Fruit fly (Drosophila melanogaster) whole organism, embryonic: Measurements from ENCODE around the gene Gr93a.

Source experiments
- B-H1 ChIP-seq: fragments of 200-800 bp; sonication (Bioruptor generic); IDR thresholded peaks from 3 replicates; pipeline ENCODE4 v1.3.6; 2022; ENCODE audit warnings: missing biosample characterization, missing genetic modification characterization
- Blimp-1 ChIP-seq: fragments of 200-800 bp; sonication (Bioruptor generic); optimal IDR thresholded peaks from 3 replicates; lab custom pipeline; 2018; ENCODE audit warnings: missing biosample characterization, missing genetic modification characterization, mild to moderate bottlenecking, moderate library complexity, missing genetic modification reagents
- CG11085 ChIP-seq: fragments of 200-800 bp; sonication (Bioruptor generic); IDR thresholded peaks from 2 replicates; pipeline ENCODE4 v1.3.6; 2022; ENCODE audit warnings: missing biosample characterization, missing genetic modification characterization
- CG11504 ChIP-seq: fragments of 200-800 bp; sonication (Bioruptor generic); optimal IDR thresholded peaks from 3 replicates; lab custom pipeline; 2019; ENCODE audit warnings: missing biosample characterization, mild to moderate bottlenecking, missing genetic modification characterization, moderate library complexity
- CG15011 ChIP-seq: fragments of 200-800 bp; sonication (Bioruptor generic); optimal IDR thresholded peaks from 3 replicates; lab custom pipeline; 2018; ENCODE audit warnings: missing biosample characterization, mild to moderate bottlenecking, missing genetic modification characterization
- CG16863 ChIP-seq: fragments of 200-800 bp; sonication (Bioruptor generic); optimal IDR thresholded peaks from 3 replicates; lab custom pipeline; 2016; ENCODE audit warnings: missing biosample characterization, missing genetic modification characterization
- CG18599 ChIP-seq: fragments of 200-800 bp; sonication (Bioruptor generic); optimal IDR thresholded peaks from 3 replicates; lab custom pipeline; 2017; ENCODE audit warnings: missing biosample characterization, missing genetic modification characterization, mild to moderate bottlenecking, moderate library complexity, missing genetic modification reagents
- CG18764 ChIP-seq: fragments of 200-800 bp; sonication (Bioruptor generic); optimal IDR thresholded peaks from 3 replicates; lab custom pipeline; 2016; ENCODE audit warnings: missing biosample characterization, missing genetic modification characterization
- CG2889 ChIP-seq: fragments of 200-800 bp; sonication (Bioruptor generic); IDR thresholded peaks from 3 replicates; pipeline ENCODE4 v1.3.6; 2022; ENCODE audit warnings: missing biosample characterization, missing genetic modification characterization
- CG34224 ChIP-seq: fragments of 200-800 bp; sonication (Bioruptor generic); IDR thresholded peaks from 3 replicates; pipeline ENCODE4 v1.3.6; 2022; ENCODE audit warnings: missing biosample characterization, missing genetic modification characterization; ENCODE audit not compliant: partially characterized antibody
- CG34422 ChIP-seq: fragments of 200-800 bp; sonication (Bioruptor generic); IDR thresholded peaks from 3 replicates; pipeline ENCODE4 v1.3.6; 2022; ENCODE audit warnings: missing biosample characterization, missing genetic modification characterization
- CG4707 ChIP-seq: fragments of 200-800 bp; sonication (Bioruptor generic); optimal IDR thresholded peaks from 2 replicates; lab custom pipeline; 2018; ENCODE audit warnings: missing biosample characterization, mild to moderate bottlenecking, missing genetic modification characterization, moderate library complexity
- CG6813 ChIP-seq: fragments of 200-800 bp; sonication (Bioruptor generic); optimal IDR thresholded peaks from 2 replicates; lab custom pipeline; 2017; ENCODE audit warnings: missing biosample characterization, missing genetic modification characterization, mild to moderate bottlenecking, moderate library complexity, missing genetic modification reagents
- CG8359 ChIP-seq: fragments of 200-800 bp; sonication (Bioruptor generic); optimal IDR thresholded peaks from 2 replicates; lab custom pipeline; 2017; ENCODE audit warnings: missing biosample characterization, mild to moderate bottlenecking, missing genetic modification characterization, borderline replicate concordance
- CG8478 ChIP-seq: fragments of >200 bp; optimal IDR thresholded peaks from 2 replicates; lab custom pipeline; 2018
- CG8924 ChIP-seq: fragments of 200-800 bp; optimal IDR thresholded peaks from 3 replicates; lab custom pipeline; 2019; ENCODE audit warnings: missing biosample characterization, mild to moderate bottlenecking, missing genetic modification characterization, moderate library complexity
- CG8944 ChIP-seq: fragments of 200-800 bp; sonication (Bioruptor generic); optimal IDR thresholded peaks from 3 replicates; lab custom pipeline; 2016; ENCODE audit warnings: missing biosample characterization, missing genetic modification characterization
- CoRest ChIP-seq: fragments of 200-800 bp; sonication (Bioruptor generic); optimal IDR thresholded peaks from 3 replicates; lab custom pipeline; 2018; ENCODE audit warnings: missing biosample characterization, mild to moderate bottlenecking, missing genetic modification characterization, moderate library complexity
- Deaf1 ChIP-seq: fragments of 200-800 bp; optimal IDR thresholded peaks from 3 replicates; lab custom pipeline; 2019; ENCODE audit warnings: missing biosample characterization, mild to moderate bottlenecking, missing genetic modification characterization, moderate library complexity
- Dll ChIP-seq: fragments of 200-800 bp; sonication (Bioruptor generic); IDR thresholded peaks from 4 replicates; pipeline ENCODE4 v1.3.6; 2022; ENCODE audit warnings: missing biosample characterization, missing genetic modification characterization; ENCODE audit not compliant: partially characterized antibody
- ERR ChIP-seq: fragments of 200-800 bp; sonication (Bioruptor generic); optimal IDR thresholded peaks from 2 replicates; lab custom pipeline; 2016; ENCODE audit warnings: missing biosample characterization, missing genetic modification characterization
- Elba2 ChIP-seq: fragments of 200-800 bp; sonication (Bioruptor generic); optimal IDR thresholded peaks from 3 replicates; lab custom pipeline; 2016; ENCODE audit warnings: missing biosample characterization, missing genetic modification characterization
- Fer1 ChIP-seq: fragments of 200-800 bp; sonication (Bioruptor generic); optimal IDR thresholded peaks from 2 replicates; lab custom pipeline; 2017; ENCODE audit warnings: missing biosample characterization, mild to moderate bottlenecking, missing genetic modification characterization
- Jarid2 ChIP-seq: fragments of 200-800 bp; sonication (Bioruptor generic); optimal IDR thresholded peaks from 3 replicates; lab custom pipeline; 2017; ENCODE audit warnings: mild to moderate bottlenecking, missing biosample characterization, missing genetic modification reagents, missing genetic modification characterization
- Mad ChIP-seq: fragments of 200-800 bp; sonication (Bioruptor generic); optimal IDR thresholded peaks from 2 replicates; lab custom pipeline; 2016; ENCODE audit warnings: missing biosample characterization, missing genetic modification characterization
- NFAT ChIP-seq: fragments of 200-800 bp; sonication (Bioruptor generic); IDR thresholded peaks from 2 replicates; pipeline ENCODE4 v1.3.6; 2022; ENCODE audit warnings: missing biosample characterization, missing genetic modification characterization
- Six4 ChIP-seq: fragments of 200-800 bp; sonication (Bioruptor generic); optimal IDR thresholded peaks from 2 replicates; lab custom pipeline; 2016; ENCODE audit warnings: missing biosample characterization, missing genetic modification characterization
- Trl ChIP-seq, 3 experiments: fragments of >200 bp in 2 of 3; fragments of 200-800 bp in 1 of 3; sonication (Bioruptor generic) in 1 of 3; optimal IDR thresholded peaks; 2 replicates in 1 of 3; 3 replicates in 2 of 3; lab custom pipeline; 2016 to 2017; ENCODE audit warnings: missing biosample characterization in 1 of 3, missing genetic modification characterization in 1 of 3
- YL-1 ChIP-seq: fragments of 200-800 bp; sonication (Bioruptor generic); optimal IDR thresholded peaks from 3 replicates; lab custom pipeline; 2017; ENCODE audit warnings: missing biosample characterization, mild to moderate bottlenecking, missing genetic modification characterization
- btn ChIP-seq: fragments of 200-800 bp; sonication (Bioruptor generic); optimal IDR thresholded peaks from 2 replicates; lab custom pipeline; 2016; ENCODE audit warnings: missing biosample characterization, missing genetic modification characterization
- caup ChIP-seq: fragments of 200-800 bp; sonication (Bioruptor generic); optimal IDR thresholded peaks from 3 replicates; lab custom pipeline; 2017; ENCODE audit warnings: missing biosample characterization, mild to moderate bottlenecking, missing genetic modification characterization, moderate library complexity; ENCODE audit not compliant: severe bottlenecking
- corto ChIP-seq: fragments of 200-800 bp; sonication (Bioruptor generic); optimal IDR thresholded peaks from 2 replicates; lab custom pipeline; 2016; ENCODE audit warnings: missing biosample characterization, mild to moderate bottlenecking, missing genetic modification characterization, moderate library complexity
- crol ChIP-seq: fragments of 200-800 bp; sonication (Bioruptor generic); IDR thresholded peaks from 2 replicates; pipeline ENCODE4 v1.3.6; 2022; ENCODE audit warnings: missing biosample characterization, missing genetic modification characterization
- dan ChIP-seq: fragments of 200-800 bp; sonication (Bioruptor generic); IDR thresholded peaks from 2 replicates; pipeline ENCODE4 v1.3.6; 2022; ENCODE audit warnings: missing biosample characterization, missing genetic modification characterization
- dmrt11E ChIP-seq: fragments of 200-800 bp; sonication (Bioruptor generic); optimal IDR thresholded peaks from 3 replicates; lab custom pipeline; 2018; ENCODE audit warnings: missing biosample characterization, mild to moderate bottlenecking, missing genetic modification characterization, moderate library complexity
- emc ChIP-seq: fragments of 200-800 bp; sonication (Bioruptor generic); optimal IDR thresholded peaks from 2 replicates; lab custom pipeline; 2016; ENCODE audit warnings: missing biosample characterization, missing genetic modification characterization
- hb ChIP-seq: fragments of 200-800 bp; sonication (Bioruptor generic); IDR thresholded peaks from 3 replicates; pipeline ENCODE4 v1.3.6; 2022; ENCODE audit warnings: missing biosample characterization, missing genetic modification characterization; ENCODE audit not compliant: partially characterized antibody
- nau ChIP-seq: fragments of 200-800 bp; sonication (Bioruptor generic); optimal IDR thresholded peaks from 3 replicates; lab custom pipeline; 2017; ENCODE audit warnings: missing biosample characterization, mild to moderate bottlenecking, missing genetic modification characterization, missing genetic modification reagents
- onecut ChIP-seq: fragments of 200-800 bp; sonication (Bioruptor generic); IDR thresholded peaks from 2 replicates; pipeline ENCODE4 v1.3.6; 2022; ENCODE audit warnings: missing biosample characterization, missing genetic modification characterization
- phol ChIP-seq: fragments of 200-800 bp; sonication (Bioruptor generic); optimal IDR thresholded peaks from 3 replicates; lab custom pipeline; 2018; ENCODE audit warnings: missing biosample characterization, mild to moderate bottlenecking, missing genetic modification characterization, moderate library complexity
- pzg ChIP-seq: fragments of 200-800 bp; sonication (Bioruptor generic); optimal IDR thresholded peaks from 3 replicates; lab custom pipeline; 2018; ENCODE audit warnings: missing biosample characterization, mild to moderate bottlenecking, missing genetic modification characterization, moderate library complexity
- repo ChIP-seq: fragments of 200-800 bp; sonication (Bioruptor generic); optimal IDR thresholded peaks from 2 replicates; lab custom pipeline; 2016; ENCODE audit warnings: missing biosample characterization, missing genetic modification characterization
- sc ChIP-seq, 3 experiments: fragments of >200 bp in 2 of 3; fragments of 200-800 bp in 1 of 3; sonication (Bioruptor generic) in 1 of 3; optimal IDR thresholded peaks; 2 replicates in 2 of 3; 3 replicates in 1 of 3; lab custom pipeline; 2017; ENCODE audit warnings: mild to moderate bottlenecking in 1 of 3, missing biosample characterization in 1 of 3, missing genetic modification characterization in 1 of 3, missing genetic modification reagents in 1 of 3
- slbo ChIP-seq: fragments of 200-800 bp; sonication (Bioruptor generic); IDR thresholded peaks from 2 replicates; pipeline ENCODE4 v1.3.6; 2022; ENCODE audit warnings: missing biosample characterization, missing genetic modification characterization
- sna ChIP-seq: fragments of 200-800 bp; sonication (Bioruptor generic); IDR thresholded peaks from 2 replicates; pipeline ENCODE4 v1.3.6; 2022; ENCODE audit warnings: missing biosample characterization, missing genetic modification characterization; ENCODE audit not compliant: partially characterized antibody
- stc ChIP-seq: fragments of 200-800 bp; sonication (Bioruptor generic); IDR thresholded peaks from 2 replicates; pipeline ENCODE4 v1.3.6; 2022; ENCODE audit warnings: missing biosample characterization, missing genetic modification characterization
- vfl ChIP-seq: fragments of 200-800 bp; sonication (Bioruptor generic); optimal IDR thresholded peaks from 2 replicates; lab custom pipeline; 2016; ENCODE audit warnings: missing biosample characterization, missing genetic modification characterization
- wor ChIP-seq: fragments of 200-800 bp; sonication (Bioruptor generic); IDR thresholded peaks from 2 replicates; pipeline ENCODE4 v1.3.6; 2022; ENCODE audit warnings: missing biosample characterization, missing genetic modification characterization
- zen2 ChIP-seq: fragments of 200-800 bp; sonication (Bioruptor generic); IDR thresholded peaks from 3 replicates; pipeline ENCODE4 v1.3.6; 2022; ENCODE audit warnings: missing biosample characterization, missing genetic modification characterization; ENCODE audit not compliant: partially characterized antibody

Gene Gr93a

dm6 chr3R:21852579-21853233, 20.4 kb downstream of the Gr93a start (continued):
- TF ChIP-seq caup (GFP tag; lab: Kevin White, UChicago) (no peak), hb (GFP tag; lab: Robert Waterston, UW) (no peak), CG18599 (GFP tag; lab: Kevin White, UChicago) (peak; percentile 42), CG34422 (GFP tag; lab: Robert Waterston, UW) (no peak), Deaf1 (peak; percentile 10), YL-1 (GFP tag; lab: Kevin White, UChicago) (no peak), Blimp-1 (GFP tag; lab: Kevin White, UChicago) (peak; percentile 14), onecut (GFP tag; lab: Robert Waterston, UW) (no peak), CG18764 (no peak), CG11085 (GFP tag; lab: Robert Waterston, UW) (no peak), Dll (GFP tag; lab: Robert Waterston, UW) (no peak), CoRest (peak; percentile 14), vfl (GFP tag; lab: Kevin White, UChicago) (no peak), emc (GFP tag; lab: Kevin White, UChicago) (no peak), CG8359 (no peak), stc (GFP tag; lab: Robert Waterston, UW) (no peak), sc (optimal IDR thresholded peaks at IDR 0.05; lab: Kevin White, UChicago) (no peak), sc (GFP tag; optimal IDR thresholded peaks at IDR 0.05; lab: Kevin White, UChicago) (no peak), Trl (optimal IDR thresholded peaks at IDR 0.05; lab: Kevin White, UChicago) (no peak), Trl (GFP tag; optimal IDR thresholded peaks at IDR 0.05; lab: Kevin White, UChicago) (peak; percentile 30), Jarid2 (GFP tag; lab: Kevin White, UChicago) (no peak), B-H1 (GFP tag; lab: Robert Waterston, UW) (no peak), Fer1 (GFP tag; lab: Kevin White, UChicago) (peak; percentile 23), zen2 (no peak), corto (no peak), CG8478 (lab: Kevin White, UChicago) (no peak), nau (GFP tag; lab: Kevin White, UChicago) (no peak), CG4707 (no peak), CG16863 (GFP tag; lab: Kevin White, UChicago) (no peak), CG8944 (GFP tag; lab: Kevin White, UChicago) (no peak), CG11504 (tag; lab: Kevin White, UChicago) (peak; percentile 57), CG15011 (GFP tag; lab: Kevin White, UChicago) (peak; percentile 16), dmrt11E (tag; lab: Kevin White, UChicago) (no peak), CG6813 (GFP tag; lab: Kevin White, UChicago) (no peak), ERR (no peak), wor (GFP tag; lab: Robert Waterston, UW) (no peak), CG8924 (tag; lab: Kevin White, UChicago) (peak; percentile 27), Mad (GFP tag; lab: Kevin White, UChicago) (no peak), CG34224 (GFP tag; lab: Robert Waterston, UW) (no peak), crol (peak; percentile 70), repo (GFP tag; lab: Kevin White, UChicago) (no peak), CG2889 (GFP tag; lab: Robert Waterston, UW) (no peak), NFAT (GFP tag; lab: Robert Waterston, UW) (no peak), Elba2 (GFP tag; lab: Kevin White, UChicago) (no peak), pzg (GFP tag; lab: Kevin White, UChicago) (no peak), btn (no peak), dan (GFP tag; lab: Robert Waterston, UW) (no peak), sna (GFP tag; lab: Robert Waterston, UW) (no peak), slbo (GFP tag; lab: Robert Waterston, UW) (peak; percentile 22; the same call in 1 of the 2 replicates), phol (tag; lab: Kevin White, UChicago) (peak; percentile 15), Six4 (GFP tag; lab: Kevin White, UChicago) (no peak)
